Worm (Caenorhabditis elegans) whole organism, young adult: ENCODE results near the gene pbo-6.
"Not testable (repeated sequence)": the region's sequence is repeated elsewhere in the genome, so short reads cannot be mapped to it uniquely, and the experiment has no call there.

Source experiments
- B0019.2 ChIP-seq: fragments of 200-800 bp; sonication (Bioruptor generic); conservative IDR thresholded peaks from 2 replicates; pipeline ENCODE4 v1.3.6; 2022; ENCODE audit warnings: missing genetic modification reagents, missing genetic modification characterization, missing compliant biosample characterization
- C06A6.2 ChIP-seq: fragments of 200-800 bp; sonication (Bioruptor generic); conservative IDR thresholded peaks from 2 replicates; pipeline ENCODE4 v1.3.6; 2022; ENCODE audit warnings: missing genetic modification characterization, missing compliant biosample characterization
- D2030.7 ChIP-seq: fragments of 200-800 bp; sonication (Bioruptor generic); IDR thresholded peaks from 2 replicates; pipeline ENCODE4 v1.3.6; 2022; ENCODE audit warnings: missing genetic modification reagents, missing genetic modification characterization, missing compliant biosample characterization
- F23B12.7 ChIP-seq: sonication (generic microtip); optimal IDR thresholded peaks from 2 replicates; lab custom pipeline; 2017; ENCODE audit warnings: missing genetic modification characterization, mild to moderate bottlenecking, missing compliant biosample characterization, antibody characterized with exemption, moderate library complexity; ENCODE audit not compliant: insufficient read depth
- F39B2.1 ChIP-seq: fragments of 200-800 bp; sonication (Bioruptor generic); IDR thresholded peaks from 2 replicates; pipeline ENCODE4 v1.3.6; 2022; ENCODE audit warnings: missing genetic modification reagents, missing genetic modification characterization, missing compliant biosample characterization
- K11D2.4 ChIP-seq: fragments of 200-800 bp; sonication (Bioruptor generic); IDR thresholded peaks from 2 replicates; pipeline ENCODE4 v1.3.6; 2022; ENCODE audit warnings: missing genetic modification reagents, missing genetic modification characterization, missing compliant biosample characterization
- Y53G8AR.9 ChIP-seq: fragments of 200-800 bp; sonication (Bioruptor generic); conservative IDR thresholded peaks from 2 replicates; pipeline ENCODE4 v1.3.6; 2022; ENCODE audit warnings: missing genetic modification reagents, missing genetic modification characterization, missing compliant biosample characterization
- Y56A3A.18 ChIP-seq: fragments of 200-800 bp; sonication (Bioruptor generic); IDR thresholded peaks from 2 replicates; pipeline ENCODE4 v1.3.6; 2022; ENCODE audit warnings: missing genetic modification reagents, missing genetic modification characterization, missing compliant biosample characterization
- aptf-2 ChIP-seq: fragments of 200-800 bp; sonication (Bioruptor generic); conservative IDR thresholded peaks from 2 replicates; pipeline ENCODE4 v1.3.6; 2022; ENCODE audit warnings: missing genetic modification reagents, missing genetic modification characterization, missing compliant biosample characterization
- aptf-3 ChIP-seq: fragments of 200-800 bp; sonication (Bioruptor generic); IDR thresholded peaks from 2 replicates; pipeline ENCODE4 v1.3.6; 2022; ENCODE audit warnings: missing genetic modification characterization, missing compliant biosample characterization
- attf-6 ChIP-seq: fragments of 200-800 bp; sonication (Bioruptor generic); IDR thresholded peaks from 2 replicates; pipeline ENCODE4 v1.3.6; 2022; ENCODE audit warnings: missing genetic modification reagents, missing genetic modification characterization, missing compliant biosample characterization
- cebp-1 ChIP-seq, 2 experiments: fragments of 200-800 bp in 1 of 2; sonication (Bioruptor generic) in 1 of 2; sonication (generic microtip) in 1 of 2; IDR thresholded peaks in 1 of 2; optimal IDR thresholded peaks in 1 of 2; 2 replicates each; pipeline versions ENCODE4 v1.3.6 to Lab custom; 2017 to 2022; ENCODE audit warnings: missing compliant biosample characterization in 2 of 2, missing genetic modification characterization in 2 of 2, mild to moderate bottlenecking in 1 of 2, missing genetic modification reagents in 1 of 2, moderate library complexity in 1 of 2
- cebp-2 ChIP-seq: fragments of 200-800 bp; sonication (Bioruptor generic); IDR thresholded peaks from 2 replicates; pipeline ENCODE4 v1.3.6; 2022; ENCODE audit warnings: missing genetic modification characterization, missing compliant biosample characterization
- ceh-58 ChIP-seq: fragments of 200-800 bp; sonication (Bioruptor generic); IDR thresholded peaks from 2 replicates; pipeline ENCODE4 v1.3.6; 2022; ENCODE audit warnings: missing genetic modification characterization, missing compliant biosample characterization
- die-1 ChIP-seq: sonication (generic microtip); optimal IDR thresholded peaks from 2 replicates; lab custom pipeline; 2016; ENCODE audit warnings: missing genotype, mild to moderate bottlenecking, missing genetic modification characterization, missing compliant biosample characterization
- egl-18 ChIP-seq: fragments of 200-800 bp; sonication (Bioruptor generic); IDR thresholded peaks from 2 replicates; pipeline ENCODE4 v1.3.6; 2022; ENCODE audit warnings: missing genetic modification reagents, missing genetic modification characterization, missing compliant biosample characterization
- egrh-3 ChIP-seq: fragments of 200-800 bp; sonication (Bioruptor generic); IDR thresholded peaks from 2 replicates; pipeline ENCODE4 v1.3.6; 2022; ENCODE audit warnings: missing genetic modification reagents, missing genetic modification characterization, missing compliant biosample characterization
- ekl-4 ChIP-seq: fragments of 200-800 bp; sonication (Bioruptor generic); IDR thresholded peaks from 2 replicates; pipeline ENCODE4 v1.3.6; 2022; ENCODE audit warnings: missing genetic modification reagents, missing genetic modification characterization, missing compliant biosample characterization
- ets-4 ChIP-seq: fragments of 200-800 bp; sonication (Bioruptor generic); optimal IDR thresholded peaks from 2 replicates; lab custom pipeline; 2018; ENCODE audit warnings: mild to moderate bottlenecking, missing genetic modification characterization, missing compliant biosample characterization
- fkh-3 ChIP-seq: sonication (generic microtip); optimal IDR thresholded peaks from 2 replicates; lab custom pipeline; 2016; ENCODE audit warnings: mild to moderate bottlenecking, missing genetic modification characterization, missing compliant biosample characterization
- him-1 ChIP-seq: sonication (generic microtip); optimal IDR thresholded peaks from 2 replicates; lab custom pipeline; 2016; ENCODE audit warnings: missing genotype, missing genetic modification reagents, missing genetic modification characterization, missing compliant biosample characterization
- lag-1 ChIP-seq: fragments of 200-800 bp; sonication (Bioruptor generic); IDR thresholded peaks from 2 replicates; pipeline ENCODE4 v1.3.6; 2022; ENCODE audit warnings: missing genetic modification reagents, missing genetic modification characterization, missing compliant biosample characterization
- let-526 ChIP-seq: fragments of 200-800 bp; sonication (Bioruptor generic); IDR thresholded peaks from 2 replicates; pipeline ENCODE4 v1.3.6; 2022; ENCODE audit warnings: missing genetic modification reagents, missing genetic modification characterization, missing compliant biosample characterization
- let-607 ChIP-seq, 2 experiments: fragments of 200-800 bp in 1 of 2; sonication (Bioruptor generic) in 1 of 2; sonication (generic microtip) in 1 of 2; optimal IDR thresholded peaks; 2 replicates each; lab custom pipeline; 2016 to 2018; ENCODE audit warnings: mild to moderate bottlenecking in 2 of 2, missing compliant biosample characterization in 2 of 2, missing genetic modification characterization in 2 of 2, moderate library complexity in 2 of 2, missing genotype in 1 of 2
- lin-54 ChIP-seq: fragments of 200-800 bp; sonication (Bioruptor generic); optimal IDR thresholded peaks from 2 replicates; lab custom pipeline; 2018; ENCODE audit warnings: mild to moderate bottlenecking, missing genetic modification characterization, missing compliant biosample characterization
- madf-3 ChIP-seq: fragments of 200-800 bp; sonication (Bioruptor generic); IDR thresholded peaks from 2 replicates; pipeline ENCODE4 v1.3.6; 2022; ENCODE audit warnings: missing genetic modification reagents, missing genetic modification characterization, missing compliant biosample characterization
- madf-6 ChIP-seq: fragments of 200-800 bp; sonication (Bioruptor generic); IDR thresholded peaks from 2 replicates; pipeline ENCODE4 v1.3.6; 2022; ENCODE audit warnings: missing genetic modification reagents, missing genetic modification characterization, missing compliant biosample characterization
- nfya-2 ChIP-seq: fragments of 200-800 bp; sonication (Bioruptor generic); IDR thresholded peaks from 2 replicates; pipeline ENCODE4 v1.3.6; 2022; ENCODE audit warnings: missing genetic modification reagents, missing genetic modification characterization, missing compliant biosample characterization
- nfyb-1 ChIP-seq: fragments of 200-800 bp; sonication (Bioruptor generic); IDR thresholded peaks from 2 replicates; pipeline ENCODE4 v1.3.6; 2022; ENCODE audit warnings: missing genetic modification reagents, missing genetic modification characterization, missing compliant biosample characterization
- nhr-120 ChIP-seq: fragments of 200-800 bp; sonication (Bioruptor generic); IDR thresholded peaks from 2 replicates; pipeline ENCODE4 v1.3.6; 2022; ENCODE audit warnings: missing genetic modification characterization, missing compliant biosample characterization
- pbrm-1 ChIP-seq: fragments of 200-800 bp; sonication (Bioruptor generic); IDR thresholded peaks from 2 replicates; pipeline ENCODE4 v1.3.6; 2022; ENCODE audit warnings: missing genetic modification reagents, missing genetic modification characterization, missing compliant biosample characterization
- sdz-38 ChIP-seq: sonication (generic microtip); optimal IDR thresholded peaks from 2 replicates; lab custom pipeline; 2016; ENCODE audit warnings: missing genotype, missing genetic modification characterization, missing compliant biosample characterization
- sea-2 ChIP-seq: fragments of 200-800 bp; sonication (Bioruptor generic); IDR thresholded peaks from 2 replicates; pipeline ENCODE4 v1.3.6; 2022; ENCODE audit warnings: missing genetic modification characterization, missing compliant biosample characterization
- snpc-1.1 ChIP-seq: sonication (generic microtip); optimal IDR thresholded peaks from 2 replicates; lab custom pipeline; 2017; ENCODE audit warnings: missing genetic modification characterization, mild to moderate bottlenecking, missing compliant biosample characterization, antibody characterized with exemption, moderate library complexity, missing genotype, missing genetic modification reagents; ENCODE audit not compliant: insufficient read depth
- somi-1 ChIP-seq: fragments of 200-800 bp; sonication (Bioruptor generic); optimal IDR thresholded peaks from 2 replicates; lab custom pipeline; 2018; ENCODE audit warnings: mild to moderate bottlenecking, missing genetic modification characterization, missing compliant biosample characterization
- zfh-2 ChIP-seq: fragments of 200-800 bp; sonication (Bioruptor generic); conservative IDR thresholded peaks from 2 replicates; pipeline ENCODE4 v1.3.6; 2022; ENCODE audit warnings: missing genetic modification reagents, missing genetic modification characterization, missing compliant biosample characterization
- ztf-25 ChIP-seq: fragments of 200-800 bp; sonication (Bioruptor generic); IDR thresholded peaks from 2 replicates; pipeline ENCODE4 v1.3.6; 2022; ENCODE audit warnings: missing genetic modification reagents, missing genetic modification characterization, missing compliant biosample characterization
- ztf-6 ChIP-seq: fragments of 200-800 bp; sonication (Bioruptor generic); IDR thresholded peaks from 2 replicates; pipeline ENCODE4 v1.3.6; 2022; ENCODE audit warnings: missing genetic modification reagents, missing genetic modification characterization, missing compliant biosample characterization

pbo-6 gene

DNA sequence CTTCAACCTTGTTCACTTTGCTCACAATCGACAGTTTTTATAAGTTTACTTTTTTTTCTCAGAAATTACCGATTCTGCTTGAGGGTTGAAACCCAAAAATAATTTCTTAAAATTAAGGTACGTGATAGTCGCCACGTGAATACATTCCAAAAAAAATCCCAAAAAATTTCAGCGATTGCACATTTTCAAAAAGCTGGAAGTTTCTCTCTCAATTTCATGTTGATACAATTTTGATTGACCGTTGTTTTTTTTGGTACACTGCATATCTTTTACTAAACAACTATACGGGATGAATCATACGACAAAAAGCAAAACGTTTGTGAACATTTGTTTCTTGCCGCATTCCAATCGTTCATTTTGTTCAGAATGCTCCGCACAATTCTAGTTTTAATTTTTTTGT lies 9.5 kb downstream of the pbo-6 start, which contains the start of gene C36E6.8:
Gene C36E6.8 (plus strand): TSS at position 301 of the 400 bp plus-strand sequence.
- no peak for TF ChIP-seq F23B12.7
- no peak for TF ChIP-seq snpc-1.1
- TF ChIP-seq aptf-3 (GFP tag; lab: Robert Waterston, UW): no peak
- TF ChIP-seq ztf-6: no peak
- no peak for TF ChIP-seq B0019.2 (GFP tag; lab: Robert Waterston, UW)
- no peak for TF ChIP-seq him-1 (tag; lab: Kevin White, UChicago)
- no peak for TF ChIP-seq lin-54 (GFP tag; lab: Kevin White, UChicago)
- TF ChIP-seq let-607 (tag; optimal IDR thresholded peaks at IDR 0.05; lab: Kevin White, UChicago): no peak
- TF ChIP-seq sdz-38 (tag; lab: Kevin White, UChicago): no peak
- TF ChIP-seq fkh-3: no peak
- TF ChIP-seq somi-1 (GFP tag; lab: Kevin White, UChicago): no peak
- no peak for TF ChIP-seq die-1
- TF ChIP-seq zfh-2: no peak
- TF ChIP-seq ets-4 (GFP tag; lab: Kevin White, UChicago): no peak
- TF ChIP-seq, all 124 proteins: peak for 0

ce11 chrX:17442539-17442938 lies 13.7 kb downstream of the pbo-6 start:
- peak; percentile 85 for TF ChIP-seq sea-2
- peak; percentile 67; the same call in 1 of the 2 replicates for TF ChIP-seq ekl-4 (GFP tag; lab: Robert Waterston, UW)
- TF ChIP-seq cebp-2 (GFP tag; lab: Robert Waterston, UW): peak; percentile 99
- peak; percentile 88; the same call in 1 of the 2 replicates for TF ChIP-seq egl-18 (GFP tag; lab: Robert Waterston, UW)
- TF ChIP-seq madf-6: 0 out of 2 replicates have a peak, but pooled peaks have one; percentile 28
- TF ChIP-seq ceh-58 (GFP tag; lab: Robert Waterston, UW): peak; percentile 92; the same call in 1 of the 2 replicates
- peak; percentile 57; the same call in 1 of the 2 replicates for TF ChIP-seq cebp-1 (GFP tag; IDR thresholded peaks at IDR 0.05; lab: Robert Waterston, UW)
- TF ChIP-seq cebp-1 (tag; optimal IDR thresholded peaks at IDR 0.05; lab: Kevin White, UChicago): not testable (repeated sequence)
- TF ChIP-seq F39B2.1 (GFP tag; lab: Robert Waterston, UW): 0 out of 2 replicates have a peak, but pooled peaks have one; percentile 10
- TF ChIP-seq ztf-6: peak; percentile 90
- TF ChIP-seq madf-3 (GFP tag; lab: Robert Waterston, UW): peak; percentile 74; the same call in 1 of the 2 replicates
- TF ChIP-seq nfya-2 (GFP tag; lab: Robert Waterston, UW): 0 out of 2 replicates have a peak, but pooled peaks have one; percentile 84
- TF ChIP-seq egrh-3 (GFP tag; lab: Robert Waterston, UW): peak; percentile 79; the same call in 1 of the 2 replicates
- TF ChIP-seq pbrm-1 (GFP tag; lab: Robert Waterston, UW): 0 out of 2 replicates have a peak, but pooled peaks have one; percentile 47
- TF ChIP-seq lag-1 (GFP tag; lab: Robert Waterston, UW): peak; percentile 96
- peak; percentile 70; the same call in 1 of the 2 replicates for TF ChIP-seq attf-6
- peak; percentile 59 for TF ChIP-seq D2030.7 (GFP tag; lab: Robert Waterston, UW)
- TF ChIP-seq aptf-2: peak; percentile 70; the same call in 1 of the 2 replicates
- TF ChIP-seq nhr-120 (GFP tag; lab: Robert Waterston, UW): peak; percentile 97
- peak; percentile 48 for TF ChIP-seq B0019.2 (GFP tag; lab: Robert Waterston, UW)
- TF ChIP-seq Y53G8AR.9 (GFP tag; lab: Robert Waterston, UW): peak; percentile 71; the same call in 1 of the 2 replicates
- TF ChIP-seq nfyb-1 (GFP tag; lab: Robert Waterston, UW): peak; percentile 76
- TF ChIP-seq ztf-25 (GFP tag; lab: Robert Waterston, UW): peak; percentile 81; the same call in 1 of the 2 replicates
- 0 out of 2 replicates have a peak, but pooled peaks have one; percentile 55 for TF ChIP-seq K11D2.4 (GFP tag; lab: Robert Waterston, UW)
- TF ChIP-seq C06A6.2 (GFP tag; lab: Robert Waterston, UW): peak; percentile 64; the same call in 1 of the 2 replicates
- TF ChIP-seq let-526 (GFP tag; lab: Robert Waterston, UW): peak; percentile 73; the same call in 1 of the 2 replicates
- peak; percentile 86; the same call in 1 of the 2 replicates for TF ChIP-seq Y56A3A.18
- TF ChIP-seq aptf-3 (GFP tag; lab: Robert Waterston, UW): peak; percentile 97
